Worm (Caenorhabditis elegans): Measurements from ENCODE around the gene K09H11.11.

DNA sequence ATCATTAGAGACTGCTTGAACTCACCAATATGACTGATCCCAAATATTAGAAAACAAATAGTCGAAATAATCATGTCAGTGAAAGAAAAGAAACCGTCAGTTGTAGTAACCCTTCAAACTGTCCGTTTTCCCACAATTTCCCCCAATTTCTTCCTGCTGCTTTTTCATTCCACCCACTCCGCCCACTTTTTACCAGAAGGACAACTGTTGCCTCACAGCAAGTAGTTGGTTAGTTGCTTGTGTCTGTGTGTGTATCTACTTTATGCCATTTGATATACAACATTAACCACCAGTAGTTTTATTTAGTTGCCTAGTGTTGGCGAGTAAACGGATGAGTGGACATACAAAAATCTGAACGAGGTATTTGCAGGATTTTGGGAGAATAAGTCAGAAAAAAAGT is 38.5 kb downstream of the K09H11.11 start, which contains the start of gene K09H11.9:
- no peak for TF ChIP-seq hmbx-1 (tag; optimal IDR thresholded peaks at IDR 0.05)
- TF ChIP-seq ama-1 (optimal IDR thresholded peaks at IDR 0.05) = no peak
- no peak for TF ChIP-seq hmg-4 (GFP tag; optimal IDR thresholded peaks at IDR 0.05)
- TF ChIP-seq tbx-11 (GFP tag; IDR thresholded peaks at IDR 0.05) = no peak
- TF ChIP-seq sea-1 (GFP tag; conservative IDR thresholded peaks at IDR 0.05) = no peak
- TF ChIP-seq pes-1 (GFP tag; IDR thresholded peaks at IDR 0.05) = no peak
- no peak for TF ChIP-seq tbx-37 (GFP tag; conservative IDR thresholded peaks at IDR 0.05)
- TF ChIP-seq ceh-36 (tag; optimal IDR thresholded peaks at IDR 0.05) = no peak
- TF ChIP-seq aly-1 (tag; optimal IDR thresholded peaks at IDR 0.05) = no peak
- no peak for TF ChIP-seq ceh-13 (GFP tag; optimal IDR thresholded peaks at IDR 0.05)
- no peak for TF ChIP-seq ets-7 (tag; optimal IDR thresholded peaks at IDR 0.05)
- TF ChIP-seq B0310.2 (tag; optimal IDR thresholded peaks at IDR 0.05) = no peak
- no peak for TF ChIP-seq scrt-1 (GFP tag; IDR thresholded peaks at IDR 0.05)
